Worm (Caenorhabditis elegans) whole organism, young adult: Measurements from ENCODE around the gene F44D12.8.

ENCODE experiments used
- B0336.3 ChIP-seq: fragments of 200-800 bp; sonication (Bioruptor generic); IDR thresholded peaks from 2 replicates; pipeline ENCODE4 v1.3.6; 2022; ENCODE audit warnings: missing genetic modification characterization, missing compliant biosample characterization
- D2030.7 ChIP-seq: fragments of 200-800 bp; sonication (Bioruptor generic); IDR thresholded peaks from 2 replicates; pipeline ENCODE4 v1.3.6; 2022; ENCODE audit warnings: missing genetic modification reagents, missing genetic modification characterization, missing compliant biosample characterization
- F33H1.4 ChIP-seq: fragments of 200-800 bp; sonication (Bioruptor generic); IDR thresholded peaks from 2 replicates; pipeline ENCODE4 v1.3.6; 2022; ENCODE audit warnings: missing genetic modification reagents, missing genetic modification characterization, missing compliant biosample characterization
- F37B4.10 ChIP-seq: fragments of 200-800 bp; sonication (Bioruptor generic); IDR thresholded peaks from 2 replicates; pipeline ENCODE4 v1.3.6; 2022; ENCODE audit warnings: missing genetic modification characterization, missing compliant biosample characterization
- F55B11.4 ChIP-seq: sonication (generic microtip); optimal IDR thresholded peaks from 2 replicates; lab custom pipeline; 2016; ENCODE audit warnings: missing compliant biosample characterization, missing genetic modification characterization, borderline replicate concordance; ENCODE audit not compliant: insufficient read depth
- T07F8.4 ChIP-seq: sonication (generic microtip); optimal IDR thresholded peaks from 2 replicates; lab custom pipeline; 2016; ENCODE audit warnings: mild to moderate bottlenecking, missing genetic modification characterization, moderate library complexity, missing compliant biosample characterization
- T26A5.8 ChIP-seq: sonication (generic microtip); optimal IDR thresholded peaks from 2 replicates; lab custom pipeline; 2016; ENCODE audit warnings: missing genetic modification characterization, missing compliant biosample characterization
- Y56A3A.18 ChIP-seq: fragments of 200-800 bp; sonication (Bioruptor generic); IDR thresholded peaks from 2 replicates; pipeline ENCODE4 v1.3.6; 2022; ENCODE audit warnings: missing genetic modification reagents, missing genetic modification characterization, missing compliant biosample characterization
- Y79H2A.3 ChIP-seq: fragments of 200-800 bp; sonication (Bioruptor generic); conservative IDR thresholded peaks from 2 replicates; pipeline ENCODE4 v1.3.6; 2022; ENCODE audit warnings: missing genetic modification reagents, missing genetic modification characterization, missing compliant biosample characterization
- attf-3 ChIP-seq: fragments of 200-800 bp; sonication (Bioruptor generic); conservative IDR thresholded peaks from 2 replicates; pipeline ENCODE4 v1.3.6; 2022; ENCODE audit warnings: missing genetic modification reagents, missing genetic modification characterization, missing compliant biosample characterization
- cebp-2 ChIP-seq: fragments of 200-800 bp; sonication (Bioruptor generic); IDR thresholded peaks from 2 replicates; pipeline ENCODE4 v1.3.6; 2022; ENCODE audit warnings: missing genetic modification characterization, missing compliant biosample characterization
- ceh-58 ChIP-seq: fragments of 200-800 bp; sonication (Bioruptor generic); IDR thresholded peaks from 2 replicates; pipeline ENCODE4 v1.3.6; 2022; ENCODE audit warnings: missing genetic modification characterization, missing compliant biosample characterization
- ceh-91 ChIP-seq: fragments of 200-800 bp; sonication (Bioruptor generic); IDR thresholded peaks from 2 replicates; pipeline ENCODE4 v1.3.6; 2022; ENCODE audit warnings: missing genetic modification reagents, missing genetic modification characterization, missing compliant biosample characterization
- dox-1 ChIP-seq: fragments of 200-800 bp; sonication (Bioruptor generic); IDR thresholded peaks from 2 replicates; pipeline ENCODE4 v1.3.6; 2022; ENCODE audit warnings: missing genetic modification reagents, missing genetic modification characterization, missing compliant biosample characterization
- dpl-1 ChIP-seq: fragments of 150-350 bp; optimal IDR thresholded peaks from 2 replicates; lab custom pipeline; 2014; ENCODE audit warnings: missing biosample characterization, missing genetic modification reagents, missing genetic modification characterization
- egl-18 ChIP-seq: fragments of 200-800 bp; sonication (Bioruptor generic); IDR thresholded peaks from 2 replicates; pipeline ENCODE4 v1.3.6; 2022; ENCODE audit warnings: missing genetic modification reagents, missing genetic modification characterization, missing compliant biosample characterization
- egl-44 ChIP-seq: fragments of 200-800 bp; sonication (Bioruptor generic); IDR thresholded peaks from 2 replicates; pipeline ENCODE4 v1.3.6; 2022; ENCODE audit warnings: missing genetic modification reagents, missing genetic modification characterization, missing compliant biosample characterization
- gei-17 ChIP-seq: fragments of 200-800 bp; sonication (Bioruptor generic); optimal IDR thresholded peaks from 2 replicates; lab custom pipeline; 2018; ENCODE audit warnings: mild to moderate bottlenecking, missing genetic modification characterization, missing compliant biosample characterization
- him-1 ChIP-seq: sonication (generic microtip); optimal IDR thresholded peaks from 2 replicates; lab custom pipeline; 2016; ENCODE audit warnings: missing genotype, missing genetic modification reagents, missing genetic modification characterization, missing compliant biosample characterization
- let-607 ChIP-seq, 2 experiments: fragments of 200-800 bp in 1 of 2; sonication (Bioruptor generic) in 1 of 2; sonication (generic microtip) in 1 of 2; optimal IDR thresholded peaks; 2 replicates each; lab custom pipeline; 2016 to 2018; ENCODE audit warnings: mild to moderate bottlenecking in 2 of 2, missing compliant biosample characterization in 2 of 2, missing genetic modification characterization in 2 of 2, moderate library complexity in 2 of 2, missing genotype in 1 of 2
- lin-40 ChIP-seq: sonication (generic microtip); optimal IDR thresholded peaks from 2 replicates; lab custom pipeline; 2016; ENCODE audit warnings: missing genetic modification characterization, mild to moderate bottlenecking, missing compliant biosample characterization, missing genotype, missing genetic modification reagents
- lsy-27 ChIP-seq: sonication (generic microtip); optimal IDR thresholded peaks from 2 replicates; lab custom pipeline; 2017; ENCODE audit warnings: missing genetic modification characterization, mild to moderate bottlenecking, missing compliant biosample characterization, antibody characterized with exemption, missing genotype, borderline replicate concordance; ENCODE audit not compliant: insufficient read depth
- madf-10 ChIP-seq: sonication (generic microtip); optimal IDR thresholded peaks from 2 replicates; lab custom pipeline; 2016; ENCODE audit warnings: mild to moderate bottlenecking, missing genetic modification characterization, missing compliant biosample characterization
- madf-6 ChIP-seq: fragments of 200-800 bp; sonication (Bioruptor generic); IDR thresholded peaks from 2 replicates; pipeline ENCODE4 v1.3.6; 2022; ENCODE audit warnings: missing genetic modification reagents, missing genetic modification characterization, missing compliant biosample characterization
- mel-28 ChIP-seq: sonication (generic microtip); optimal IDR thresholded peaks from 2 replicates; lab custom pipeline; 2016; ENCODE audit warnings: borderline replicate concordance, mild to moderate bottlenecking, missing genetic modification characterization, missing compliant biosample characterization
- mxl-1 ChIP-seq: sonication (generic microtip); optimal IDR thresholded peaks from 2 replicates; lab custom pipeline; 2016; ENCODE audit warnings: missing genetic modification characterization, missing compliant biosample characterization
- nfya-1 ChIP-seq: sonication (generic microtip); optimal IDR thresholded peaks from 2 replicates; lab custom pipeline; 2017; ENCODE audit warnings: antibody characterized with exemption, missing compliant biosample characterization, missing genetic modification characterization, borderline replicate concordance; ENCODE audit not compliant: insufficient read depth
- nfya-2 ChIP-seq: fragments of 200-800 bp; sonication (Bioruptor generic); IDR thresholded peaks from 2 replicates; pipeline ENCODE4 v1.3.6; 2022; ENCODE audit warnings: missing genetic modification reagents, missing genetic modification characterization, missing compliant biosample characterization
- nhr-90 ChIP-seq: sonication (generic microtip); optimal IDR thresholded peaks from 2 replicates; lab custom pipeline; 2016; ENCODE audit warnings: missing genotype, mild to moderate bottlenecking, missing genetic modification characterization, missing compliant biosample characterization
- rcor-1 ChIP-seq: fragments of 200-800 bp; sonication (Bioruptor generic); IDR thresholded peaks from 2 replicates; pipeline ENCODE4 v1.3.6; 2022; ENCODE audit warnings: missing genetic modification reagents, missing genetic modification characterization, missing compliant biosample characterization
- repo-1 ChIP-seq: sonication (generic microtip); optimal IDR thresholded peaks from 2 replicates; lab custom pipeline; 2017; ENCODE audit warnings: mild to moderate bottlenecking, missing genetic modification characterization, missing compliant biosample characterization
- rpc-1 ChIP-seq, 2 experiments: fragments of 150-350 bp in 1 of 2; sonication (generic microtip) in 1 of 2; optimal IDR thresholded peaks; 2 replicates each; lab custom pipeline; 2014 to 2018; ENCODE audit warnings: missing biosample characterization in 1 of 2, missing genetic modification characterization in 1 of 2, missing genetic modification reagents in 1 of 2, missing genotype in 1 of 2
- sdz-38 ChIP-seq: sonication (generic microtip); optimal IDR thresholded peaks from 2 replicates; lab custom pipeline; 2016; ENCODE audit warnings: missing genotype, missing genetic modification characterization, missing compliant biosample characterization
- snpc-1.3 ChIP-seq: sonication (generic microtip); optimal IDR thresholded peaks from 2 replicates; lab custom pipeline; 2017; ENCODE audit warnings: missing genetic modification characterization, mild to moderate bottlenecking, missing compliant biosample characterization, antibody characterized with exemption, moderate library complexity, missing genotype, missing genetic modification reagents; ENCODE audit not compliant: insufficient read depth
- somi-1 ChIP-seq: fragments of 200-800 bp; sonication (Bioruptor generic); optimal IDR thresholded peaks from 2 replicates; lab custom pipeline; 2018; ENCODE audit warnings: mild to moderate bottlenecking, missing genetic modification characterization, missing compliant biosample characterization
- sptf-2 ChIP-seq: fragments of 200-800 bp; sonication (Bioruptor generic); optimal IDR thresholded peaks from 2 replicates; lab custom pipeline; 2018; ENCODE audit warnings: mild to moderate bottlenecking, missing genetic modification characterization, missing compliant biosample characterization
- tbp1 ChIP-seq: fragments of 200-800 bp; sonication (Bioruptor generic); optimal IDR thresholded peaks from 2 replicates; lab custom pipeline; 2018; ENCODE audit warnings: mild to moderate bottlenecking, missing genetic modification characterization, missing compliant biosample characterization
- tlf-1 ChIP-seq: fragments of 200-800 bp; sonication (Bioruptor generic); optimal IDR thresholded peaks from 2 replicates; lab custom pipeline; 2018; ENCODE audit warnings: mild to moderate bottlenecking, missing genetic modification characterization, missing compliant biosample characterization
- xnd-1 ChIP-seq: sonication (generic microtip); optimal IDR thresholded peaks from 2 replicates; lab custom pipeline; 2016; ENCODE audit warnings: missing genotype, missing genetic modification reagents, missing genetic modification characterization, missing compliant biosample characterization
- zfh-2 ChIP-seq: fragments of 200-800 bp; sonication (Bioruptor generic); conservative IDR thresholded peaks from 2 replicates; pipeline ENCODE4 v1.3.6; 2022; ENCODE audit warnings: missing genetic modification reagents, missing genetic modification characterization, missing compliant biosample characterization
- zim-3 ChIP-seq: sonication (generic microtip); optimal IDR thresholded peaks from 2 replicates; lab custom pipeline; 2017; ENCODE audit warnings: mild to moderate bottlenecking, missing genetic modification characterization, moderate library complexity, missing compliant biosample characterization
- ztf-18 ChIP-seq: sonication (generic microtip); optimal IDR thresholded peaks from 2 replicates; lab custom pipeline; 2016; ENCODE audit warnings: missing genotype, mild to moderate bottlenecking, missing genetic modification characterization, missing compliant biosample characterization
- ztf-26 ChIP-seq: sonication (generic microtip); optimal IDR thresholded peaks from 2 replicates; lab custom pipeline; 2017; ENCODE audit warnings: missing genetic modification characterization, missing compliant biosample characterization
- ztf-28 ChIP-seq: fragments of 200-800 bp; sonication (Bioruptor generic); IDR thresholded peaks from 2 replicates; pipeline ENCODE4 v1.3.6; 2022; ENCODE audit warnings: missing genetic modification reagents, missing genetic modification characterization, missing compliant biosample characterization
- ztf-3 ChIP-seq: fragments of 200-800 bp; sonication (Bioruptor generic); optimal IDR thresholded peaks from 2 replicates; lab custom pipeline; 2018; ENCODE audit warnings: mild to moderate bottlenecking, missing genetic modification characterization, missing compliant biosample characterization

The F44D12.8 gene

ce11 chrIV:10022991-10023390, at the start of gene F44D12.8:
F44D12.8 (plus strand) TSS chrIV:10023291.
- TF ChIP-seq lsy-27 (tag; lab: Kevin White, UChicago) (no peak), egl-44 (GFP tag; lab: Robert Waterston, UW) (no peak), mxl-1 (tag; lab: Kevin White, UChicago) (no peak), sdz-38 (tag; lab: Kevin White, UChicago) (no peak), madf-10 (tag; lab: Kevin White, UChicago) (no peak), let-607 (tag; optimal IDR thresholded peaks at IDR 0.05; lab: Kevin White, UChicago) (no peak), tbp1 (GFP tag; lab: Kevin White, UChicago) (no peak), tlf-1 (GFP tag; lab: Kevin White, UChicago) (no peak), nfya-1 (tag; lab: Kevin White, UChicago) (no peak), attf-3 (GFP tag; lab: Robert Waterston, UW) (no peak), Y79H2A.3 (GFP tag; lab: Robert Waterston, UW) (no peak), ztf-3 (GFP tag; lab: Kevin White, UChicago) (no peak), D2030.7 (no peak), sptf-2 (GFP tag; lab: Kevin White, UChicago) (no peak), repo-1 (tag; lab: Kevin White, UChicago) (no peak)

ce11 chrIV:9974392-9974791, 48.7 kb upstream of the F44D12.8 start, which contains the start of gene C47E12.9:
C47E12.9 (plus strand) TSS chrIV:9974692.
- no peak for TF ChIP-seq T26A5.8 (tag; lab: Kevin White, UChicago)
- TF ChIP-seq F37B4.10 (GFP tag; lab: Robert Waterston, UW) = no peak
- TF ChIP-seq dpl-1 (GFP tag; lab: Kevin White, UChicago) = no peak
- TF ChIP-seq rcor-1 (GFP tag; lab: Robert Waterston, UW) = no peak
- TF ChIP-seq him-1 (tag; lab: Kevin White, UChicago) = no peak
- no peak for TF ChIP-seq mxl-1 (tag; lab: Kevin White, UChicago)
- TF ChIP-seq F55B11.4 = no peak
- no peak for TF ChIP-seq Y79H2A.3 (GFP tag; lab: Robert Waterston, UW)
- TF ChIP-seq gei-17 (GFP tag; lab: Kevin White, UChicago) = no peak
- TF ChIP-seq somi-1 (GFP tag; lab: Kevin White, UChicago) = no peak
- TF ChIP-seq ztf-26 = no peak
- TF ChIP-seq zfh-2 (GFP tag; lab: Robert Waterston, UW) = no peak
- no peak for TF ChIP-seq mel-28 (tag; lab: Kevin White, UChicago)
- no peak for TF ChIP-seq ztf-28
- no peak for TF ChIP-seq lin-40
- no peak for TF ChIP-seq madf-6 (GFP tag; lab: Robert Waterston, UW)
- TF ChIP-seq ceh-58 = no peak
- TF ChIP-seq xnd-1 (tag; lab: Kevin White, UChicago) = no peak
- no peak for TF ChIP-seq tbp1 (GFP tag; lab: Kevin White, UChicago)

ce11 chrIV:9976284-9976683, 46.8 kb upstream of the F44D12.8 start, which contains the start of gene C47E12.14:
C47E12.14 (minus strand) TSS chrIV:9976384.
- TF ChIP-seq zim-3 (tag; lab: Kevin White, UChicago) (no peak), him-1 (tag; lab: Kevin White, UChicago) (no peak), sptf-2 (GFP tag; lab: Kevin White, UChicago) (no peak), ceh-91 (GFP tag; lab: Robert Waterston, UW) (no peak), nfya-2 (GFP tag; lab: Robert Waterston, UW) (no peak), dox-1 (no peak), T07F8.4 (tag; lab: Kevin White, UChicago) (no peak), F33H1.4 (GFP tag; lab: Robert Waterston, UW) (no peak), nhr-90 (tag; lab: Kevin White, UChicago) (no peak), Y56A3A.18 (GFP tag; lab: Robert Waterston, UW) (no peak), B0336.3 (GFP tag; lab: Robert Waterston, UW) (no peak), F55B11.4 (no peak), ztf-18 (tag; lab: Kevin White, UChicago) (no peak), rpc-1 (optimal IDR thresholded peaks at IDR 0.05; lab: Kevin White, UChicago) (no peak), rpc-1 (tag; optimal IDR thresholded peaks at IDR 0.05; lab: Kevin White, UChicago) (no peak), snpc-1.3 (tag; lab: Kevin White, UChicago) (no peak), let-607 (tag; optimal IDR thresholded peaks at IDR 0.05; lab: Kevin White, UChicago) (no peak), egl-18 (no peak), D2030.7 (no peak), cebp-2 (GFP tag; lab: Robert Waterston, UW) (no peak)
- TF ChIP-seq, all 124 proteins: peak for 0
